Fruit fly (Drosophila melanogaster) whole organism, embryonic: Measurements from ENCODE around the gene CG13449.
A peak's percentile ranks its signal among the peaks of the same experiment; 100 is the strongest.

Source experiments
- ATbp ChIP-seq: fragments of 200-800 bp; sonication (Bioruptor generic); optimal IDR thresholded peaks from 2 replicates; lab custom pipeline; 2017; ENCODE audit warnings: missing biosample characterization, mild to moderate bottlenecking, missing genetic modification characterization, missing genetic modification reagents
- Asciz ChIP-seq: fragments of 200-800 bp; sonication (Bioruptor generic); optimal IDR thresholded peaks from 2 replicates; lab custom pipeline; 2017; ENCODE audit warnings: missing biosample characterization, mild to moderate bottlenecking, missing genetic modification characterization, missing genetic modification reagents
- Bgb ChIP-seq: fragments of 200-800 bp; sonication (Bioruptor generic); IDR thresholded peaks from 2 replicates; pipeline ENCODE4 v1.3.6; 2022; ENCODE audit warnings: missing biosample characterization, missing genetic modification characterization; ENCODE audit not compliant: partially characterized antibody
- CG10565 ChIP-seq: fragments of 200-800 bp; sonication (Bioruptor generic); optimal IDR thresholded peaks from 3 replicates; lab custom pipeline; 2016; ENCODE audit warnings: missing biosample characterization, mild to moderate bottlenecking, missing genetic modification characterization
- CG12659 ChIP-seq: fragments of 200-800 bp; sonication (Bioruptor generic); optimal IDR thresholded peaks from 3 replicates; lab custom pipeline; 2017; ENCODE audit warnings: mild to moderate bottlenecking, missing biosample characterization, missing genetic modification reagents, missing genetic modification characterization
- CG12744 ChIP-seq: fragments of 200-800 bp; sonication (Bioruptor generic); optimal IDR thresholded peaks from 2 replicates; lab custom pipeline; 2016; ENCODE audit warnings: missing biosample characterization, missing genetic modification characterization
- CG17385 ChIP-seq: fragments of 200-800 bp; sonication (Bioruptor generic); optimal IDR thresholded peaks from 3 replicates; lab custom pipeline; 2018; ENCODE audit warnings: missing biosample characterization, mild to moderate bottlenecking, missing genetic modification characterization
- CG2875 ChIP-seq: fragments of 200-800 bp; sonication (Bioruptor generic); optimal IDR thresholded peaks from 2 replicates; lab custom pipeline; 2017; ENCODE audit warnings: missing biosample characterization, mild to moderate bottlenecking, missing genetic modification characterization, missing genetic modification reagents
- CG33557 ChIP-seq: fragments of 200-800 bp; sonication (Bioruptor generic); optimal IDR thresholded peaks from 2 replicates; lab custom pipeline; 2019; ENCODE audit warnings: missing biosample characterization, mild to moderate bottlenecking, missing genetic modification characterization, moderate library complexity
- CG42726 ChIP-seq: fragments of 200-800 bp; sonication (Bioruptor generic); IDR thresholded peaks from 2 replicates; pipeline ENCODE4 v1.3.6; 2022; ENCODE audit warnings: missing biosample characterization, missing genetic modification characterization; ENCODE audit not compliant: partially characterized antibody
- CG4282 ChIP-seq: fragments of 200-800 bp; sonication (Bioruptor generic); optimal IDR thresholded peaks from 2 replicates; lab custom pipeline; 2016; ENCODE audit warnings: missing biosample characterization, missing genetic modification characterization
- CG4360 ChIP-seq: fragments of 200-800 bp; sonication (Bioruptor generic); IDR thresholded peaks from 2 replicates; pipeline ENCODE4 v1.3.6; 2022; ENCODE audit warnings: missing biosample characterization, missing genetic modification characterization
- CG4404 ChIP-seq: fragments of 200-800 bp; sonication (Bioruptor generic); IDR thresholded peaks from 2 replicates; pipeline ENCODE4 v1.3.6; 2022; ENCODE audit warnings: missing biosample characterization, missing genetic modification characterization
- CG6272 ChIP-seq: fragments of 200-800 bp; sonication (Bioruptor generic); IDR thresholded peaks from 2 replicates; pipeline ENCODE4 v1.3.6; 2022; ENCODE audit warnings: missing biosample characterization, missing genetic modification characterization
- CG6813 ChIP-seq: fragments of 200-800 bp; sonication (Bioruptor generic); optimal IDR thresholded peaks from 2 replicates; lab custom pipeline; 2017; ENCODE audit warnings: missing biosample characterization, missing genetic modification characterization, mild to moderate bottlenecking, moderate library complexity, missing genetic modification reagents
- CG7839 ChIP-seq: fragments of 200-800 bp; sonication (Bioruptor generic); optimal IDR thresholded peaks from 3 replicates; lab custom pipeline; 2018; ENCODE audit warnings: missing biosample characterization, mild to moderate bottlenecking, missing genetic modification characterization, moderate library complexity
- CG8388 ChIP-seq: fragments of 200-800 bp; sonication (Bioruptor generic); optimal IDR thresholded peaks from 2 replicates; lab custom pipeline; 2019; ENCODE audit warnings: missing biosample characterization, mild to moderate bottlenecking, missing genetic modification characterization, moderate library complexity
- CG9727 ChIP-seq: fragments of 200-800 bp; sonication (Bioruptor generic); optimal IDR thresholded peaks from 3 replicates; lab custom pipeline; 2017; ENCODE audit warnings: missing biosample characterization, mild to moderate bottlenecking, missing genetic modification characterization
- Dfd ChIP-seq, 2 experiments: fragments of >200 bp; optimal IDR thresholded peaks; 2 replicates each; lab custom pipeline; 2017; ENCODE audit warnings: missing biosample characterization in 2 of 2, missing genetic modification characterization in 2 of 2
- E2f2 ChIP-seq: fragments of 200-800 bp; sonication (Bioruptor generic); IDR thresholded peaks from 2 replicates; pipeline ENCODE4 v1.3.6; 2022; ENCODE audit warnings: missing biosample characterization, missing genetic modification characterization
- HLH3B ChIP-seq: fragments of 200-800 bp; sonication (Bioruptor generic); IDR thresholded peaks from 2 replicates; pipeline ENCODE4 v1.3.6; 2022; ENCODE audit warnings: missing biosample characterization, missing genetic modification characterization
- HLH4C ChIP-seq: fragments of 200-800 bp; sonication (Bioruptor generic); IDR thresholded peaks from 3 replicates; pipeline ENCODE4 v1.3.6; 2022; ENCODE audit warnings: missing biosample characterization, missing genetic modification characterization; ENCODE audit not compliant: partially characterized antibody
- Jarid2 ChIP-seq: fragments of 200-800 bp; sonication (Bioruptor generic); optimal IDR thresholded peaks from 3 replicates; lab custom pipeline; 2017; ENCODE audit warnings: mild to moderate bottlenecking, missing biosample characterization, missing genetic modification reagents, missing genetic modification characterization
- MTF-1 ChIP-seq: fragments of 200-800 bp; sonication (Bioruptor generic); optimal IDR thresholded peaks from 2 replicates; lab custom pipeline; 2018; ENCODE audit warnings: missing biosample characterization, mild to moderate bottlenecking, missing genetic modification characterization, borderline replicate concordance
- Meics ChIP-seq: fragments of 200-800 bp; sonication (Bioruptor generic); optimal IDR thresholded peaks from 2 replicates; lab custom pipeline; 2017; ENCODE audit warnings: missing biosample characterization, mild to moderate bottlenecking, missing genetic modification characterization
- Scr ChIP-seq: fragments of 200-800 bp; sonication (Bioruptor generic); IDR thresholded peaks from 2 replicates; pipeline ENCODE4 v1.3.6; 2022; ENCODE audit warnings: missing biosample characterization, missing genetic modification characterization; ENCODE audit not compliant: partially characterized antibody
- Side ChIP-seq: fragments of 200-800 bp; sonication (Bioruptor generic); optimal IDR thresholded peaks from 2 replicates; lab custom pipeline; 2016; ENCODE audit warnings: missing biosample characterization, missing genetic modification characterization
- Sry-β ChIP-seq: fragments of 200-800 bp; sonication (Bioruptor generic); optimal IDR thresholded peaks from 2 replicates; lab custom pipeline; 2018; ENCODE audit warnings: missing biosample characterization, mild to moderate bottlenecking, missing genetic modification characterization, moderate library complexity
- TFAM ChIP-seq: fragments of 200-800 bp; sonication (Bioruptor generic); optimal IDR thresholded peaks from 2 replicates; lab custom pipeline; 2017; ENCODE audit warnings: missing biosample characterization, missing genetic modification characterization, inconsistent platforms
- YL-1 ChIP-seq: fragments of 200-800 bp; sonication (Bioruptor generic); optimal IDR thresholded peaks from 3 replicates; lab custom pipeline; 2017; ENCODE audit warnings: missing biosample characterization, mild to moderate bottlenecking, missing genetic modification characterization
- ase ChIP-seq: fragments of 200-800 bp; sonication (Bioruptor generic); IDR thresholded peaks from 3 replicates; pipeline ENCODE4 v1.3.6; 2022; ENCODE audit warnings: missing biosample characterization, missing genetic modification characterization
- cad ChIP-seq: fragments of >200 bp; optimal IDR thresholded peaks from 2 replicates; lab custom pipeline; 2017; ENCODE audit warnings: missing biosample characterization, missing genetic modification characterization
- da ChIP-seq: fragments of 200-800 bp; sonication (Bioruptor generic); optimal IDR thresholded peaks from 2 replicates; lab custom pipeline; 2016; ENCODE audit warnings: missing biosample characterization, missing genetic modification characterization
- dpn ChIP-seq, 2 experiments: fragments of 200-800 bp; sonication (Bioruptor generic); optimal IDR thresholded peaks; 3 replicates each; lab custom pipeline; 2016; ENCODE audit warnings: missing biosample characterization in 2 of 2, missing genetic modification characterization in 2 of 2
- eve ChIP-seq, 2 experiments: fragments of >200 bp; optimal IDR thresholded peaks; 2 replicates each; lab custom pipeline; 2017; ENCODE audit warnings: missing biosample characterization in 2 of 2, missing genetic modification characterization in 2 of 2
- eyg ChIP-seq: fragments of 200-800 bp; sonication (Bioruptor generic); optimal IDR thresholded peaks from 3 replicates; lab custom pipeline; 2016; ENCODE audit warnings: missing biosample characterization, missing genetic modification characterization
- fu2 ChIP-seq: fragments of 200-800 bp; sonication (Bioruptor generic); optimal IDR thresholded peaks from 2 replicates; lab custom pipeline; 2016; ENCODE audit warnings: missing biosample characterization, missing genetic modification characterization
- gcm ChIP-seq: fragments of 200-800 bp; sonication (Bioruptor generic); optimal IDR thresholded peaks from 2 replicates; lab custom pipeline; 2019; ENCODE audit warnings: missing biosample characterization, mild to moderate bottlenecking, missing genetic modification characterization, moderate library complexity
- grau ChIP-seq: fragments of 200-800 bp; optimal IDR thresholded peaks from 3 replicates; lab custom pipeline; 2019; ENCODE audit warnings: missing biosample characterization, mild to moderate bottlenecking, missing genetic modification characterization, moderate library complexity
- gsb-n ChIP-seq: fragments of 200-800 bp; sonication (Bioruptor generic); optimal IDR thresholded peaks from 3 replicates; lab custom pipeline; 2018; ENCODE audit warnings: missing biosample characterization, mild to moderate bottlenecking, missing genetic modification characterization
- ken ChIP-seq: fragments of 200-800 bp; sonication (Bioruptor generic); IDR thresholded peaks from 3 replicates; pipeline ENCODE4 v1.3.6; 2022; ENCODE audit warnings: missing biosample characterization, missing genetic modification characterization
- pan ChIP-seq, 4 experiments: fragments of >200 bp in 3 of 4; fragments of 200-800 bp in 1 of 4; sonication (Bioruptor generic) in 1 of 4; optimal IDR thresholded peaks in 3 of 4; IDR thresholded peaks in 1 of 4; 2 replicates each; pipeline versions ENCODE4 v1.3.6 to Lab custom; 2017 to 2022; ENCODE audit warnings: missing biosample characterization in 2 of 4, missing genetic modification characterization in 2 of 4, mixed read lengths in 1 of 4
- pfk ChIP-seq: fragments of 200-800 bp; sonication (Bioruptor generic); optimal IDR thresholded peaks from 2 replicates; lab custom pipeline; 2018; ENCODE audit warnings: missing biosample characterization, mild to moderate bottlenecking, missing genetic modification characterization, moderate library complexity
- phol ChIP-seq: fragments of 200-800 bp; sonication (Bioruptor generic); optimal IDR thresholded peaks from 3 replicates; lab custom pipeline; 2018; ENCODE audit warnings: missing biosample characterization, mild to moderate bottlenecking, missing genetic modification characterization, moderate library complexity
- pzg ChIP-seq: fragments of 200-800 bp; sonication (Bioruptor generic); optimal IDR thresholded peaks from 3 replicates; lab custom pipeline; 2018; ENCODE audit warnings: missing biosample characterization, mild to moderate bottlenecking, missing genetic modification characterization, moderate library complexity
- tx ChIP-seq: fragments of 200-800 bp; sonication (Bioruptor generic); optimal IDR thresholded peaks from 2 replicates; lab custom pipeline; 2016; ENCODE audit warnings: missing biosample characterization, missing genetic modification characterization
- vvl ChIP-seq: fragments of 200-800 bp; sonication (Bioruptor generic); IDR thresholded peaks from 2 replicates; pipeline ENCODE4 v1.3.6; 2022; ENCODE audit warnings: missing biosample characterization, missing genetic modification characterization
- zen2 ChIP-seq: fragments of 200-800 bp; sonication (Bioruptor generic); IDR thresholded peaks from 3 replicates; pipeline ENCODE4 v1.3.6; 2022; ENCODE audit warnings: missing biosample characterization, missing genetic modification characterization; ENCODE audit not compliant: partially characterized antibody

The CG13449 gene

dm6 chr3L:15616490-15616889 is 3.9 kb upstream of the CG13449 start (continued):
- peak; percentile 55 for TF ChIP-seq Meics (GFP tag; lab: Kevin White, UChicago)
- no peak for TF ChIP-seq cad (GFP tag; lab: Kevin White, UChicago)
- peak; percentile 50 for TF ChIP-seq grau (tag; lab: Kevin White, UChicago)
- peak; percentile 1 for TF ChIP-seq CG17385 (GFP tag; lab: Kevin White, UChicago)
- TF ChIP-seq CG7839 (tag; lab: Kevin White, UChicago): peak; percentile 44
- peak; percentile 17 for TF ChIP-seq CG12659 (GFP tag; lab: Kevin White, UChicago)
- no peak for TF ChIP-seq CG6272 (GFP tag; lab: Robert Waterston, UW)
- no peak for TF ChIP-seq Scr (GFP tag; lab: Robert Waterston, UW)
- TF ChIP-seq ATbp: no peak
- TF ChIP-seq, all 482 proteins: peak for 26

dm6 chr3L:15610109-15610508 is 2.5 kb downstream of the CG13449 start, which contains the start of gene CG7650:
CG7650 (minus strand) TSS chr3L:15610386.
- TF ChIP-seq da (GFP tag; lab: Kevin White, UChicago) (no peak), Side (GFP tag; lab: Kevin White, UChicago) (no peak), CG2875 (no peak), phol (tag; lab: Kevin White, UChicago) (peak; percentile 9), YL-1 (GFP tag; lab: Kevin White, UChicago) (peak; percentile 74), CG9727 (GFP tag; lab: Kevin White, UChicago) (no peak), Sry-β (no peak), HLH3B (GFP tag; lab: Robert Waterston, UW) (no peak), pfk (GFP tag; lab: Kevin White, UChicago) (no peak), CG4282 (GFP tag; lab: Kevin White, UChicago) (no peak), HLH4C (peak; percentile 84), dpn (GFP tag; optimal IDR thresholded peaks at IDR 0.05; lab: Kevin White, UChicago) (no peak), pzg (GFP tag; lab: Kevin White, UChicago) (peak; percentile 81), ken (GFP tag; lab: Robert Waterston, UW) (no peak), Asciz (GFP tag; lab: Kevin White, UChicago) (no peak), CG12744 (GFP tag; lab: Kevin White, UChicago) (no peak), CG4404 (GFP tag; lab: Robert Waterston, UW) (no peak), TFAM (GFP tag; lab: Kevin White, UChicago) (no peak), eyg (GFP tag; lab: Kevin White, UChicago) (no peak), vvl (GFP tag; lab: Robert Waterston, UW) (peak; percentile 29; the same call in 1 of the 2 replicates), CG6813 (GFP tag; lab: Kevin White, UChicago) (no peak), MTF-1 (GFP tag; lab: Kevin White, UChicago) (no peak), Bgb (GFP tag; lab: Robert Waterston, UW) (peak; percentile 93), CG33557 (GFP tag; lab: Kevin White, UChicago) (no peak), Meics (GFP tag; lab: Kevin White, UChicago) (no peak), ase (GFP tag; lab: Robert Waterston, UW) (no peak), Jarid2 (GFP tag; lab: Kevin White, UChicago) (no peak), gcm (no peak), pan (optimal IDR thresholded peaks at IDR 0.05; lab: Kevin White, UChicago) (no peak), pan (GFP tag; optimal IDR thresholded peaks at IDR 0.05 in 1 of 2, IDR thresholded peaks at IDR 0.05 in 1 of 2) (no peak), CG42726 (GFP tag; lab: Robert Waterston, UW) (peak; percentile 74; the same call in 1 of the 2 replicates), CG8388 (GFP tag; lab: Kevin White, UChicago) (no peak), zen2 (GFP tag; lab: Robert Waterston, UW) (peak; percentile 93), CG4360 (no peak), Dfd (GFP tag; optimal IDR thresholded peaks at IDR 0.05; lab: Kevin White, UChicago) (no peak), CG10565 (GFP tag; lab: Kevin White, UChicago) (no peak), tx (no peak), fu2 (no peak), E2f2 (GFP tag; lab: Robert Waterston, UW) (peak; percentile 95), eve (GFP tag; optimal IDR thresholded peaks at IDR 0.05; lab: Kevin White, UChicago) (no peak), gsb-n (tag; lab: Kevin White, UChicago) (no peak)
